Worm (Caenorhabditis elegans) whole organism, late embryonic: Measurements from ENCODE around the gene Y46C8AL.11.

ENCODE experiments used
- ceh-45 ChIP-seq: fragments of 200-800 bp; sonication (Bioruptor generic); IDR thresholded peaks from 2 replicates; pipeline ENCODE4 v1.3.6; 2022; ENCODE audit warnings: missing genetic modification reagents, missing genetic modification characterization, missing compliant biosample characterization
- pag-3 ChIP-seq: sonication (generic microtip); optimal IDR thresholded peaks from 2 replicates; lab custom pipeline; 2016; ENCODE audit warnings: missing compliant biosample characterization, missing genetic modification characterization, borderline replicate concordance

DNA sequence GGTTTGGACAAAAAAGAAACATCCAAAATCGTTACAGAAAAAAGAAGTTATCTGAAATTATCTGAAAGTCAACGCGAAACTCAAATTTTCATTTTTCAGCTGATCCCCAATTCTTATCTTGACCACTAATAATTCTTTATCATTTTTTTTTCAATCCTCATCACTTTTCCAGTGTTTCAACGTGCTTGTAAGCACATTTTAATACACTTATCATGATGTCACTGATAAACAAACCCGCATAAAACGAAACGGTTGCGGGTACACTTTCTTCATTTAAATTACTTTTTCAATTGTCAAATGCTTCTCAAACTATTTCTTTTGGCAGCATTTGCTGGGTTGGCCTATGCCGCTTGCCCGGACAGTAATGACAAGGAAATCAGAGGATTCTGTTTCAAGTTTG is 21.2 kb upstream of the Y46C8AL.11 start, which contains the start of gene clec-67:
- TF ChIP-seq pag-3, result no peak
- TF ChIP-seq ceh-45 (GFP tag; lab: Robert Waterston, UW), result no peak
